Fruit fly (Drosophila melanogaster) whole organism, larva: ENCODE measurements around the gene CG14657.

Experiments
- noc ChIP-seq: fragments of 200-800 bp; sonication (Bioruptor generic); optimal IDR thresholded peaks from 3 replicates; lab custom pipeline; 2019; ENCODE audit warnings: missing biosample characterization, mild to moderate bottlenecking, missing genetic modification characterization, moderate library complexity

CG14657 gene

dm6 chr3R:4845353-4845752 lies 24.1 kb upstream of the CG14657 start:
- TF ChIP-seq noc = no peak

dm6 chr3R:4842958-4843357 lies 21.7 kb upstream of the CG14657 start:
- no peak for TF ChIP-seq noc

dm6 chr3R:4840757-4841156 lies 19.5 kb upstream of the CG14657 start:
- TF ChIP-seq noc = no peak

dm6 chr3R:4835315-4835714 lies 14.1 kb upstream of the CG14657 start:
- TF ChIP-seq noc = no peak

dm6 chr3R:4833636-4834035 lies 12.4 kb upstream of the CG14657 start:
- TF ChIP-seq noc = no peak

- TF ChIP-seq noc = no peak
Observed at dm6 chr3R:4831197-4831596, 10.0 kb upstream of the CG14657 start, which contains the start of gene CG14659. Gene CG14659 (minus strand): TSS chr3R:4831297.

dm6 chr3R:4830413-4830812 lies 9.2 kb upstream of the CG14657 start, which contains the start of gene CG14658:
Gene CG14658 (minus strand): TSS chr3R:4830513.
- TF ChIP-seq noc = no peak

- no peak for TF ChIP-seq noc
Observed at dm6 chr3R:4825188-4825587, 4.0 kb upstream of the CG14657 start.

- no peak for TF ChIP-seq noc
Observed at dm6 chr3R:4816018-4816417, 5.2 kb downstream of the CG14657 start, which contains the start of gene BBS5. Gene BBS5 (plus strand): TSS chr3R:4816318.

- no peak for TF ChIP-seq noc
Observed at dm6 chr3R:4814677-4815076, 6.6 kb downstream of the CG14657 start.

dm6 chr3R:4813172-4813716 lies 8.0 kb downstream of the CG14657 start:
- peak; percentile 33 for TF ChIP-seq noc

- TF ChIP-seq noc = peak; percentile 7
Observed at dm6 chr3R:4811936-4812534, 9.2 kb downstream of the CG14657 start, which contains the start of the genes Hus1-like and ctrip. Gene Hus1-like (minus strand): TSS chr3R:4812096. Gene ctrip (minus strand): TSS chr3R:4812096.

dm6 chr3R:4811124-4811935 lies 9.9 kb downstream of the CG14657 start, which contains the start of gene Gmppb:
Gene Gmppb (plus strand): TSS chr3R:4811444.
- no peak for TF ChIP-seq noc

- TF ChIP-seq noc = no peak
Observed at dm6 chr3R:4809944-4810653, 11.1 kb downstream of the CG14657 start.

dm6 chr3R:4807582-4807981 lies 13.7 kb downstream of the CG14657 start:
- TF ChIP-seq noc = no peak

- TF ChIP-seq noc = peak; percentile 22
Observed at dm6 chr3R:4806318-4806757, 14.9 kb downstream of the CG14657 start.
